Fruit fly (Drosophila melanogaster) whole organism, adult: ENCODE results near the gene EndoU.
"Not testable (repeated sequence)": the region's sequence is repeated elsewhere in the genome, so short reads cannot be mapped to it uniquely, and the experiment has no call there.

Experiments
- CG11617 ChIP-seq: fragments of 200-800 bp; sonication (Bioruptor generic); optimal IDR thresholded peaks from 2 replicates; lab custom pipeline; 2017; ENCODE audit warnings: mild to moderate bottlenecking, missing biosample characterization, missing genetic modification reagents, missing genetic modification characterization
- CG12768 ChIP-seq: fragments of 200-800 bp; sonication (Bioruptor generic); optimal IDR thresholded peaks from 2 replicates; lab custom pipeline; 2017; ENCODE audit warnings: missing biosample characterization, missing genetic modification characterization, mild to moderate bottlenecking, moderate library complexity, missing genetic modification reagents
- CG14711 ChIP-seq: fragments of 200-800 bp; sonication (Bioruptor generic); optimal IDR thresholded peaks from 2 replicates; lab custom pipeline; 2018; ENCODE audit warnings: missing biosample characterization, mild to moderate bottlenecking, missing genetic modification characterization, moderate library complexity
- CG1620 ChIP-seq: fragments of 200-800 bp; sonication (Bioruptor generic); optimal IDR thresholded peaks from 2 replicates; lab custom pipeline; 2016; ENCODE audit warnings: missing biosample characterization, missing genetic modification characterization
- CG33017 ChIP-seq: fragments of 200-800 bp; sonication (Bioruptor generic); optimal IDR thresholded peaks from 2 replicates; lab custom pipeline; 2018; ENCODE audit warnings: missing biosample characterization, mild to moderate bottlenecking, missing genetic modification characterization, moderate library complexity
- CG5204 ChIP-seq: fragments of 200-800 bp; sonication (Bioruptor generic); optimal IDR thresholded peaks from 2 replicates; lab custom pipeline; 2016; ENCODE audit warnings: missing biosample characterization, missing genetic modification characterization
- CG7045 ChIP-seq: fragments of 200-800 bp; sonication (Bioruptor generic); optimal IDR thresholded peaks from 2 replicates; lab custom pipeline; 2017; ENCODE audit warnings: missing biosample characterization, mild to moderate bottlenecking, missing genetic modification characterization
- CG7101 ChIP-seq: fragments of 200-800 bp; sonication (Bioruptor generic); optimal IDR thresholded peaks from 2 replicates; lab custom pipeline; 2018; ENCODE audit warnings: missing biosample characterization, mild to moderate bottlenecking, missing genetic modification characterization, moderate library complexity
- Clk ChIP-seq: fragments of 200-800 bp; sonication (Bioruptor generic); optimal IDR thresholded peaks from 2 replicates; lab custom pipeline; 2017; ENCODE audit warnings: missing biosample characterization, missing genetic modification characterization
- Crg-1 ChIP-seq: fragments of 200-800 bp; sonication (Bioruptor generic); optimal IDR thresholded peaks from 2 replicates; lab custom pipeline; 2016; ENCODE audit warnings: missing biosample characterization, missing genetic modification characterization
- Hr96 ChIP-seq: fragments of 200-800 bp; sonication (Bioruptor generic); optimal IDR thresholded peaks from 2 replicates; lab custom pipeline; 2016; ENCODE audit warnings: missing biosample characterization, missing genetic modification characterization
- Mnt ChIP-seq: fragments of 200-800 bp; sonication (Bioruptor generic); optimal IDR thresholded peaks from 2 replicates; lab custom pipeline; 2016; ENCODE audit warnings: missing biosample characterization, mild to moderate bottlenecking, missing genetic modification characterization
- bab1 ChIP-seq: fragments of 200-800 bp; sonication (Bioruptor generic); optimal IDR thresholded peaks from 3 replicates; lab custom pipeline; 2019; ENCODE audit warnings: missing biosample characterization, mild to moderate bottlenecking, missing genetic modification characterization, moderate library complexity
- cic ChIP-seq: fragments of 200-800 bp; sonication (Bioruptor generic); optimal IDR thresholded peaks from 2 replicates; lab custom pipeline; 2017; ENCODE audit warnings: missing biosample characterization, mild to moderate bottlenecking, missing genetic modification characterization, moderate library complexity
- cnc ChIP-seq, 2 experiments: fragments of >200 bp; optimal IDR thresholded peaks; 2 replicates each; lab custom pipeline; 2017
- kay ChIP-seq: fragments of 200-800 bp; sonication (Bioruptor generic); peaks from one replicate; lab custom pipeline; 2016; ENCODE audit warnings: missing biosample characterization, missing genetic modification characterization, borderline replicate concordance
- ovo ChIP-seq: fragments of 200-800 bp; sonication (Bioruptor generic); optimal IDR thresholded peaks from 2 replicates; lab custom pipeline; 2016; ENCODE audit warnings: missing biosample characterization, missing genetic modification characterization
- pad ChIP-seq: fragments of 200-800 bp; sonication (Bioruptor generic); optimal IDR thresholded peaks from 3 replicates; lab custom pipeline; 2017; ENCODE audit warnings: missing biosample characterization, missing genetic modification characterization, mild to moderate bottlenecking, moderate library complexity, missing genetic modification reagents
- tj ChIP-seq: fragments of 200-800 bp; sonication (Bioruptor generic); optimal IDR thresholded peaks from 3 replicates; lab custom pipeline; 2017; ENCODE audit warnings: missing biosample characterization, mild to moderate bottlenecking, missing genetic modification characterization, moderate library complexity
- toe ChIP-seq: fragments of 200-800 bp; sonication (Bioruptor generic); optimal IDR thresholded peaks from 2 replicates; lab custom pipeline; 2016; ENCODE audit warnings: missing biosample characterization, missing genetic modification characterization

The EndoU gene

DNA sequence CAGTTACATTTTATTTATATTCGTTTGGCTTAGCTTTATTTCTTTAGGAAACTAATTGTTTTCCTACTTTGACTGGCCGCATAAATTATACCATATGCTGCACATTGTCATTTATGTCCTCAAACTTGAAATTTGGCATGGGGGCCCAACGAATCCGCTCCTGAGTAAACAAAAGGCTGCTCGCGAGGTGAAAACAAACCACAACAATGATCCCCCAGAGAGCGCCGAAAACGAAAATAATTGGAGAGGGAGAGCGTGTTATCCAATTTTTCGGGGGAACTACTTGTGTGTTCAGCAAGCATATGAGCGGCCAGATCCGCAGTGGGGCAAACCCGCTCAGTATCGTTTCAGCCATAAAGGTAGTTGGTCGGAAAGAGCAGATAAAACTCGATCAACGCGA, at the start of gene EndoU:
Gene EndoU (plus strand): TSS at position 301 of the 400 bp plus-strand sequence.
- TF ChIP-seq CG7101 (tag; lab: Kevin White, UChicago); CG12768 (GFP tag; lab: Kevin White, UChicago); CG7045 (GFP tag; lab: Kevin White, UChicago): not testable (repeated sequence)

DNA sequence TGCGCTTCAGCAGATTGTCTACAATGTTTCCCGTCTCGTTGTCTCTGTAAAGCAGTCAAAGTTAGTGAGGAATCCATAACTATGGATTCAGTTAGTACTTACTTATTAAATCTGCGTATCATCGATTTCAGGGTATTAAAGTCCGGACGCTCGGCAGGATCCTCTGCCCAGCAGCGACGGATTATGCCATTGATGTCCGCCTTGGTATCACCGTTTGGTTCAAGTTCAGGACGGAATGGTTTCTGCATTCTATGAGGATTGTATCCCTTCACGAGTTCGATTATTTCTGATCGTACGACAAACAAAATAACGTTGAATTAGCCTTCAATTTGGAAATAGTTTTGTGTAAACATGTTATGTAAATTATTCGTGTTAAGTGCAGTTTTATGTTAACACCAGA, 48.3 kb upstream of the EndoU start, which contains the start of gene CG9632:
Gene CG9632 (plus strand): TSS at position 301 of the 400 bp plus-strand sequence.
- no peak for TF ChIP-seq CG11617 (GFP tag; lab: Kevin White, UChicago)
- no peak for TF ChIP-seq pad (GFP tag; lab: Kevin White, UChicago)
- TF ChIP-seq bab1: no peak
- TF ChIP-seq CG12768 (GFP tag; lab: Kevin White, UChicago): no peak
- no peak for TF ChIP-seq CG7045 (GFP tag; lab: Kevin White, UChicago)
- TF ChIP-seq Mnt (GFP tag; lab: Kevin White, UChicago): no peak
- TF ChIP-seq Clk (GFP tag; lab: Kevin White, UChicago): no peak
- TF ChIP-seq kay (GFP tag; lab: Kevin White, UChicago): no peak
- TF ChIP-seq CG33017 (tag; lab: Kevin White, UChicago): no peak
- TF ChIP-seq CG5204 (GFP tag; lab: Kevin White, UChicago): no peak
- TF ChIP-seq tj (GFP tag; lab: Kevin White, UChicago): no peak
- TF ChIP-seq CG1620: no peak
- no peak for TF ChIP-seq ovo
- no peak for TF ChIP-seq Hr96 (GFP tag; lab: Kevin White, UChicago)
- TF ChIP-seq CG14711: no peak
- no peak for TF ChIP-seq Crg-1 (GFP tag; lab: Kevin White, UChicago)
- TF ChIP-seq cnc (optimal IDR thresholded peaks at IDR 0.05; lab: Kevin White, UChicago): no peak
- TF ChIP-seq toe (GFP tag; lab: Kevin White, UChicago): no peak

DNA sequence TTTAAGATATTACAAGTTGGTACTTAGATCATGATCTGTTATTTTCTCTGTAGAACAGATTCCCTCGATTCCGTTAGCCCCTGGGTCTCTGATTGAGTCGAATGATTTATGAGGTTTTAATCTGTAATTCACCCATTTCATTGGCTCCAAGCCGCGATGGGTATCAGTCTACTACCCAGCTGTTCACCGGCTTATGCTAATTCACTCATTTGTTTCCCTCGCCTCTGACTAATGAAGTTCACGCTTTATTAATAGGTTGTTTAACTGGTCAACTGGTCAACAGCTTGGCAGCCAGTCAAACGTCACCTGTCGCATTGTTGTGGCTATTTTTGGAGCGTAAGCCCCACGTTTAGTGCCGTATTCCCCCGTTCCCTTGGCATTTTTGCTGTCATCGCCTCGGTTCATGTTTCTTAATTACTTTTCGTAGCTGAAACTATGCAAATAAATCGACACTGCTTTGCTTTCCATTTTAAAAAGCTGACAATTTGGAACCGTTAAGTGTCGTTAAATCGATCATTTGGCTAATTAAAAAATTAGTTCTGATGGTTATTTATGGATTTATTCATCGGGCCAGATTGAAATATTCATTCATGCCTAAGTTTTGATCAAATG, 35.3 kb upstream of the EndoU start:
- TF ChIP-seq tj (GFP tag; lab: Kevin White, UChicago): peak; percentile 90
- no peak for TF ChIP-seq Mnt (GFP tag; lab: Kevin White, UChicago)
- TF ChIP-seq CG7045 (GFP tag; lab: Kevin White, UChicago): no peak
- TF ChIP-seq bab1: peak; percentile 39
- no peak for TF ChIP-seq CG5204 (GFP tag; lab: Kevin White, UChicago)

DNA sequence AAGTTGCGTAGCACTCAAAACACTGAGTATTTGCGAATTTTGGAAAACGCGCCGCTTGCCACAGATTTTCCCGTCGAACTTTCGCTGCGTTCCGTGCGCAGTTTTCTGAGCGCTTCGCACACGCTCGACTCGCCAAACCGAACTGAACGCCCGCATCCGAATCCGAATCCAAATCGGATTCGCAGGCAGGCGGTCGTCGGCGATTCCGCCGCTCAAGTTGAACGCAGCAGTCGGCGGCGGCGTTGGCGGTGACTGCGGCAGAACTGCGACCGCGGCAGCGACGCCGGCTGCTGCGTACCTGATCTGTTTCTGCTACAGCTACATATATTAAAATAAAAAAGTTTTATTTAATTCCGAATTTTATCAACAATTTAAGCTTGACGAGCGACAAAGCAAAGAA, 32.6 kb upstream of the EndoU start, which contains the start of gene CG31183:
Gene CG31183 (minus strand): TSS at position 329 of the 400 bp plus-strand sequence.
- TF ChIP-seq tj (GFP tag; lab: Kevin White, UChicago) (peak; percentile 31), kay (GFP tag; lab: Kevin White, UChicago) (no peak), Mnt (GFP tag; lab: Kevin White, UChicago) (peak; percentile 12)

DNA sequence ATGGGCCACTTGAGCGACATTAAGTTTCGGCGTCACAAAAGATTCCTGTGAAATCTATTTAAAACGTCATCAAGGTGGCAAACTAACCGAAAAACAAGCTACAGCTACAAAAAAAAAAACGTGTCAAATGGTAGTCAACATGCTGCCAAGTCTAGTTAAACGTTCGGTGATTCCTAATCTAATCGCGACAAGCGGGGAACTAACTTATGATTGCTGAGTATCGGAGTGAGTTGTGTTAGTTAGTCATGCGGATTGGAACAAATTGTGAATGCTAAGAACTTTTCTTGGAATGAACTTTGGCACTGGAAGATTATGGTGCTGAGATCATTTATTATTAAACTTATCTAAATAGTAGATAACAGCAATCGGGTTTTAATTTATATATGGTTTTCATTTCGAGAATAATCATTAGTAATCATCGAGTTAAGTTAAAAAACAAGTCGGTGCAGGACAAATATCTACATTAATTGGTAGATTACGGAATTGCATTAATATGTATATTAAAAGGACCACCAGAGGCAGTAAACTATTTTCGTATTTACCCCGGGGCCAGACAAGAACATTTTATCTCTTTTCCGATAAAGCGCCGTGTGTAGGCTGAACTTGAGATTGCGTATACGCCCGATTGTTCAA, 16.9 kb upstream of the EndoU start:
- TF ChIP-seq CG5204 (GFP tag; lab: Kevin White, UChicago) (no peak), Crg-1 (GFP tag; lab: Kevin White, UChicago) (no peak), pad (GFP tag; lab: Kevin White, UChicago) (no peak), ovo (no peak), Mnt (GFP tag; lab: Kevin White, UChicago) (no peak), Clk (GFP tag; lab: Kevin White, UChicago) (no peak), toe (GFP tag; lab: Kevin White, UChicago) (no peak), kay (GFP tag; lab: Kevin White, UChicago) (peak; percentile 67)

DNA sequence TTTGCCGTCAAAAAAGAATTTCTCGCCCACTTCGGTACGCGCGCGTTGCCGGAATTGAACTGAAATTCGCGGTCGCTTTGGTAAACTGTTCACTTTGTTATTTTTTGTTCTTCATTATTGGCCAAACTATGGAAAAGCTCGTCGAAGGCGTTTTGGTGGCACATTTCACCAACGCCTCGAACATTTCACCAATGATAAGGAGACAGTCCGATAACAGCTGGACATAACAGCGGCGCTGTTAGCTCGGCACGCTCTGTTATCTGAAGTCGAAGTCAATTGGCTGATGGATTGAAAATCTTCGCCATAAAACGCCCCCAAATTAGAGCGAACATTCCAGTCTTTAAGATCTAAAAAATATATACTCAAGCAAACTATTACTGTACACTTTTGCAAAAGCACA, 12.2 kb upstream of the EndoU start, which contains the start of gene CG14877:
Gene CG14877 (minus strand): TSS at position 101 of the 400 bp plus-strand sequence.
- TF ChIP-seq cnc (optimal IDR thresholded peaks at IDR 0.05; lab: Kevin White, UChicago) (no peak), Mnt (GFP tag; lab: Kevin White, UChicago) (no peak), kay (GFP tag; lab: Kevin White, UChicago) (no peak), pad (GFP tag; lab: Kevin White, UChicago) (no peak), tj (GFP tag; lab: Kevin White, UChicago) (no peak), CG1620 (no peak), cic (GFP tag; lab: Kevin White, UChicago) (no peak), CG7045 (GFP tag; lab: Kevin White, UChicago) (no peak), Hr96 (GFP tag; lab: Kevin White, UChicago) (no peak), CG33017 (tag; lab: Kevin White, UChicago) (no peak)

DNA sequence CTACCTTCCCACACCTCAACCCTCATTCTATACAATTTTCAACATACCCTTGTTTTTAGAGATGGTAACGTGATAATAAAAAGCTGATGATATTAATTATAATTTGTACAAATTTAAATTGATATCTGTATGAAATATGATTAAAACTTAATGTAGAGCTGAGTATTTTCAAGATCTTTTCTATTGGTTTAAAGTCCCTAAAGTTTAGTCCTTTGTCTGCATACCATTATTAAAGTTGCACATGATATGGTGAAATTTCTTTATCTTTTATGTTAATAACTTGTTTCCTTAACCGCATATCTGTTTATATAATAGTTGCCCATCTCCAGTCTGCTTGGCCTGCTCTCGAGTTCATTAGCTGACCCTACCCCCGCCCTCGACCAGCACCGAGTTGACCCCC, 9.9 kb upstream of the EndoU start:
- TF ChIP-seq CG12768 (GFP tag; lab: Kevin White, UChicago) (peak; percentile 61), CG1620 (no peak), CG33017 (tag; lab: Kevin White, UChicago) (peak; percentile 64), cic (GFP tag; lab: Kevin White, UChicago) (no peak), Clk (GFP tag; lab: Kevin White, UChicago) (no peak), toe (GFP tag; lab: Kevin White, UChicago) (peak; percentile 38), kay (GFP tag; lab: Kevin White, UChicago) (no peak), tj (GFP tag; lab: Kevin White, UChicago) (no peak), ovo (no peak), CG14711 (peak; percentile 32), bab1 (no peak), cnc (optimal IDR thresholded peaks at IDR 0.05; lab: Kevin White, UChicago) (no peak), pad (GFP tag; lab: Kevin White, UChicago) (no peak), Hr96 (GFP tag; lab: Kevin White, UChicago) (no peak), CG11617 (GFP tag; lab: Kevin White, UChicago) (peak; percentile 37), CG7101 (tag; lab: Kevin White, UChicago) (peak; percentile 63), CG5204 (GFP tag; lab: Kevin White, UChicago) (peak; percentile 18), Mnt (GFP tag; lab: Kevin White, UChicago) (no peak), Crg-1 (GFP tag; lab: Kevin White, UChicago) (no peak), CG7045 (GFP tag; lab: Kevin White, UChicago) (peak; percentile 36)
